Worm (Caenorhabditis elegans): ENCODE results near the gene nemp-1.
A peak's percentile ranks its signal among the peaks of the same experiment; 100 is the strongest.

Gene nemp-1

ce11 chrIII:509045-509444 is 36.9 kb downstream of the nemp-1 start:
- TF ChIP-seq lsl-1 (GFP tag; optimal IDR thresholded peaks at IDR 0.05) = no peak
- peak; percentile 62 for TF ChIP-seq zfh-2 (GFP tag; conservative IDR thresholded peaks at IDR 0.05)
- 0 out of 2 replicates have a peak, but pooled peaks have one; percentile 36 for TF ChIP-seq madf-3 (GFP tag; IDR thresholded peaks at IDR 0.05)

DNA sequence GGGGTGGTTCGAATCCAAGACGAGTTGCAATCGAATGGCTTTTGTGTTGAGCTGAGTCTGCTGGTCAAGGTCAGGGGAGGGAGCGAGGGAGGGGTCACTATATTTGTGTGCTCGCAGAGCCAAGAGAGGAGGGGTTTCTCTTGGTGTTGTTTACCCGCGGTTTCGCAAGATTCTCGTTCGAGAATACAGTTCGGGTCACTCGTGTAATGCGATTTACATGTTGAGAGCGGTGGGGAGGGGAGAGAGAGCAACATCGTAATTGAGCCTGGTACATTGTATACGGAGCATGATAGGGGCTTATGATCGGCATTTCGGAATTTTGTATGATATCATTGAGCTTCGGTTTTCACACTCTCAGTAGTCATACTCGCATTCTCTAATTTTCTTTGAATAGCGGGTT is 40.0 kb downstream of the nemp-1 start, which contains the start of gene F30H5.3:
TSS of gene F30H5.3 (minus strand) at position 101 of the 400 bp plus-strand sequence.
- 0 out of 2 replicates have a peak, but pooled peaks have one; percentile 24 for TF ChIP-seq zfh-2 (GFP tag; conservative IDR thresholded peaks at IDR 0.05)
- no peak for TF ChIP-seq repo-1 (tag; optimal IDR thresholded peaks at IDR 0.05)
- TF ChIP-seq egrh-3 (GFP tag; IDR thresholded peaks at IDR 0.05) = no peak
- 0 out of 2 replicates have a peak, but pooled peaks have one; percentile 40 for TF ChIP-seq ceh-58 (GFP tag; IDR thresholded peaks at IDR 0.05)

DNA sequence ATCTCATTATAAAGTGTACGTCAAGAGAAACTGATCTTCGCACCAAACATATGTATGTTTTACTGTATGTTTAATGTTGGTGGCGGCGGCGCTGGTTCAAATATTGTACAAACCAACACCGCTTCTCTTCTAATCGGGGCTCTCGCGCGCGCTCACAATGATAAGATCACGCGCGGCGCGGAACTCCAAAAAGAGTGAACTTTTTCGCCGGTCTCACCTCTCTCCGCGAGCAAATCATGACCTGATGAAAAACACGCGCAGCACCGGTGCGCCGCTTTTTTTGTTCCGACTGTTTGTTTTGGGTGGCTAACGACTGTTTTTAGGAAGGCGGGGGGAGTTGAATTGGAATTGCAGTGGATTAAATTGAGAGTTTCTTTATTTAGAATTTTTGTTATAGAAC is 41.2 kb downstream of the nemp-1 start:
- TF ChIP-seq lin-26 (GFP tag; IDR thresholded peaks at IDR 0.05) (no peak), efl-1 (GFP tag; optimal IDR thresholded peaks at IDR 0.05) (no peak), zfh-2 (GFP tag; conservative IDR thresholded peaks at IDR 0.05) (peak; percentile 66)

- no peak for TF ChIP-seq C06A6.2 (GFP tag; conservative IDR thresholded peaks at IDR 0.05)
- no peak for TF ChIP-seq bed-2 (GFP tag; IDR thresholded peaks at IDR 0.05)
- no peak for TF ChIP-seq snpc-4 (GFP tag; optimal IDR thresholded peaks at IDR 0.05)
- no peak for TF ChIP-seq snpc-4 (tag; optimal IDR thresholded peaks at IDR 0.05)
- TF ChIP-seq ZK185.1 (tag; optimal IDR thresholded peaks at IDR 0.05; ENCODE audit: poor library complexity, severe bottlenecking) = no peak
- no peak for TF ChIP-seq atf-7 (tag; optimal IDR thresholded peaks at IDR 0.05)
- no peak for TF ChIP-seq tbx-9 (tag; optimal IDR thresholded peaks at IDR 0.05; ENCODE audit: borderline replicate concordance)
- no peak for TF ChIP-seq ama-1 (optimal IDR thresholded peaks at IDR 0.05)
- TF ChIP-seq ama-1 (GFP tag; optimal IDR thresholded peaks at IDR 0.05) = no peak
- TF ChIP-seq D2030.7 (GFP tag; IDR thresholded peaks at IDR 0.05) = no peak
- no peak for TF ChIP-seq snpc-3.4 (tag; optimal IDR thresholded peaks at IDR 0.05)
- no peak for TF ChIP-seq him-1 (tag; optimal IDR thresholded peaks at IDR 0.05)
- no peak for TF ChIP-seq aptf-2 (GFP tag; conservative IDR thresholded peaks at IDR 0.05)
- no peak for TF ChIP-seq ceh-79 (tag; optimal IDR thresholded peaks at IDR 0.05)
- TF ChIP-seq ztf-26 (tag; optimal IDR thresholded peaks at IDR 0.05) = no peak
- no peak for TF ChIP-seq zim-3 (tag; optimal IDR thresholded peaks at IDR 0.05)
- TF ChIP-seq B0336.3 (GFP tag; IDR thresholded peaks at IDR 0.05) = no peak
- TF ChIP-seq hrde-1 (tag; optimal IDR thresholded peaks at IDR 0.05; ENCODE audit: borderline replicate concordance) = no peak
Measured at ce11 chrIII:523944-524343, 51.8 kb downstream of the nemp-1 start, which contains the start of gene T22F7.3. Gene T22F7.3, minus strand, starts transcription at chrIII:524044.

Data from whole organism, young adult.